Fruit fly (Drosophila melanogaster): ENCODE results near the gene CG6908.

- TF ChIP-seq Mnt (GFP tag; optimal IDR thresholded peaks at IDR 0.05) = no peak
- TF ChIP-seq CG5204 (GFP tag; optimal IDR thresholded peaks at IDR 0.05) = no peak
- TF ChIP-seq CG14711 (tag; optimal IDR thresholded peaks at IDR 0.05) = no peak
- no peak for TF ChIP-seq CG11617 (GFP tag; optimal IDR thresholded peaks at IDR 0.05)
- no peak for TF ChIP-seq toe (GFP tag; optimal IDR thresholded peaks at IDR 0.05)
Measured at dm6 chr3R:11688055-11688454, 1.8 kb downstream of the CG6908 start, which contains the start of gene CG6834.
